Worm (Caenorhabditis elegans): ENCODE measurements around the gene F35F10.7.

- TF ChIP-seq mab-9 (GFP tag; IDR thresholded peaks at IDR 0.05), result no peak
- TF ChIP-seq unc-86 (tag; optimal IDR thresholded peaks at IDR 0.05), result no peak
- no peak for TF ChIP-seq tbx-2 (tag; optimal IDR thresholded peaks at IDR 0.05)
- TF ChIP-seq ztf-11 (tag; optimal IDR thresholded peaks at IDR 0.05), result no peak
- no peak for TF ChIP-seq ceh-8 (GFP tag; optimal IDR thresholded peaks at IDR 0.05)
- TF ChIP-seq pag-3 (tag; optimal IDR thresholded peaks at IDR 0.05; ENCODE audit: borderline replicate concordance, insufficient read depth), result no peak
- no peak for TF ChIP-seq ets-5 (GFP tag; IDR thresholded peaks at IDR 0.05)
- TF ChIP-seq snpc-4 (tag; optimal IDR thresholded peaks at IDR 0.05), result no peak
- TF ChIP-seq grh-1 (GFP tag; IDR thresholded peaks at IDR 0.05), result no peak
These were observed 4.3 kb downstream of the F35F10.7 start, which contains the start of gene str-64 for ce11 chrV:3282957-3283356.

Data from whole organism, L1 larva.